Fruit fly (Drosophila melanogaster) whole organism, embryonic: ENCODE data around the gene Mpc1.

Source experiments
- CG11723 ChIP-seq: fragments of 200-800 bp; sonication (Bioruptor generic); optimal IDR thresholded peaks from 2 replicates; lab custom pipeline; 2017; ENCODE audit warnings: missing biosample characterization, mild to moderate bottlenecking, missing genetic modification characterization
- CG13424 ChIP-seq: fragments of 200-800 bp; sonication (Bioruptor generic); optimal IDR thresholded peaks from 2 replicates; lab custom pipeline; 2019; ENCODE audit warnings: missing biosample characterization, mild to moderate bottlenecking, missing genetic modification characterization, moderate library complexity
- CG31365 ChIP-seq: fragments of 200-800 bp; sonication (Bioruptor generic); optimal IDR thresholded peaks from 2 replicates; lab custom pipeline; 2018; ENCODE audit warnings: missing biosample characterization, mild to moderate bottlenecking, missing genetic modification characterization
- CG4707 ChIP-seq: fragments of 200-800 bp; sonication (Bioruptor generic); optimal IDR thresholded peaks from 2 replicates; lab custom pipeline; 2018; ENCODE audit warnings: missing biosample characterization, mild to moderate bottlenecking, missing genetic modification characterization, moderate library complexity
- Six4 ChIP-seq: fragments of 200-800 bp; sonication (Bioruptor generic); optimal IDR thresholded peaks from 2 replicates; lab custom pipeline; 2016; ENCODE audit warnings: missing biosample characterization, missing genetic modification characterization
- cato ChIP-seq: fragments of 200-800 bp; sonication (Bioruptor generic); optimal IDR thresholded peaks from 2 replicates; lab custom pipeline; 2016; ENCODE audit warnings: missing biosample characterization, missing genetic modification characterization, borderline replicate concordance
- lmd ChIP-seq: fragments of 200-800 bp; sonication (Bioruptor generic); IDR thresholded peaks from 2 replicates; pipeline ENCODE4 v1.3.6; 2022; ENCODE audit warnings: missing biosample characterization, missing genetic modification characterization
- shn ChIP-seq: fragments of 200-800 bp; sonication (Bioruptor generic); optimal IDR thresholded peaks from 3 replicates; lab custom pipeline; 2016; ENCODE audit warnings: missing biosample characterization, missing genetic modification characterization
- usp ChIP-seq: fragments of >200 bp; optimal IDR thresholded peaks from 2 replicates; lab custom pipeline; 2017; ENCODE audit warnings: missing biosample characterization, missing genetic modification characterization

DNA sequence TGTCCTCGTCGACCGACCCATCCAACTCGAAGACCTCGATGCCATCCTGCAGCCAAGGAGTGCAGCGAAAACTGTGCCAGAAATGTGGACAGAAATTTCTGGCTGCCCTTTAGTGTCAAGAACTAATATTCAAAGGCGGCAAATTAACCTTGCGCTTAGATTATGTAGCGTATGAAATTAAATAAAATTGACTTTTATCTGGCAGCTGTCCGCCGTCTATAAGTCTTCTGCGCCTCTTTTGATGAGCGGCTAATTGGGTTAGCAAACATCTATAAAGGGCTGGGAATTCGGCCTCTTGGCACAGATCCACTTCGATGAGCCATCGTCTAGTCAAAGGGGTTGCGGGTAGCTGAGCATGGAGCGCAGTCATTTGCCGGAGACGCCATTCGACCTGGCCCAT, 29.3 kb downstream of the Mpc1 start, which contains the start of gene Rh2:
- TF ChIP-seq usp (GFP tag; lab: Kevin White, UChicago) (no peak), Six4 (no peak), CG11723 (GFP tag; lab: Kevin White, UChicago) (no peak), CG4707 (no peak), lmd (no peak), CG13424 (no peak), cato (no peak), CG31365 (tag; lab: Kevin White, UChicago) (no peak), shn (GFP tag; lab: Kevin White, UChicago) (no peak)
